Worm (Caenorhabditis elegans) whole organism, young adult: ENCODE results near the gene B0336.12.

ENCODE experiments used
- B0019.2 ChIP-seq: fragments of 200-800 bp; sonication (Bioruptor generic); conservative IDR thresholded peaks from 2 replicates; pipeline ENCODE4 v1.3.6; 2022; ENCODE audit warnings: missing genetic modification reagents, missing genetic modification characterization, missing compliant biosample characterization
- C17E4.6 ChIP-seq: fragments of 200-800 bp; sonication (Bioruptor generic); IDR thresholded peaks from 2 replicates; pipeline ENCODE4 v1.3.6; 2022; ENCODE audit warnings: missing genetic modification reagents, missing genetic modification characterization, missing compliant biosample characterization
- F37B4.10 ChIP-seq: fragments of 200-800 bp; sonication (Bioruptor generic); IDR thresholded peaks from 2 replicates; pipeline ENCODE4 v1.3.6; 2022; ENCODE audit warnings: missing genetic modification characterization, missing compliant biosample characterization
- F49E8.2 ChIP-seq: sonication (generic microtip); optimal IDR thresholded peaks from 3 replicates; lab custom pipeline; 2017; ENCODE audit warnings: missing genetic modification characterization, mild to moderate bottlenecking, missing compliant biosample characterization, antibody characterized with exemption, moderate library complexity; ENCODE audit not compliant: insufficient read depth
- F52B5.7 ChIP-seq: sonication (generic microtip); optimal IDR thresholded peaks from 2 replicates; lab custom pipeline; 2016; ENCODE audit warnings: mild to moderate bottlenecking, missing genetic modification characterization, missing compliant biosample characterization
- akir-1 ChIP-seq: fragments of 200-800 bp; sonication (Bioruptor generic); optimal IDR thresholded peaks from 2 replicates; lab custom pipeline; 2018; ENCODE audit warnings: mild to moderate bottlenecking, missing genetic modification characterization, moderate library complexity, missing compliant biosample characterization
- ama-1 ChIP-seq, 3 experiments: fragments of 150-350 bp in 1 of 3; sonication (generic microtip) in 2 of 3; optimal IDR thresholded peaks; 2 replicates each; lab custom pipeline; 2014 to 2018; ENCODE audit warnings: missing biosample characterization in 2 of 3, missing genetic modification characterization in 2 of 3, missing genetic modification reagents in 2 of 3
- aptf-2 ChIP-seq: fragments of 200-800 bp; sonication (Bioruptor generic); conservative IDR thresholded peaks from 2 replicates; pipeline ENCODE4 v1.3.6; 2022; ENCODE audit warnings: missing genetic modification reagents, missing genetic modification characterization, missing compliant biosample characterization
- attf-3 ChIP-seq: fragments of 200-800 bp; sonication (Bioruptor generic); conservative IDR thresholded peaks from 2 replicates; pipeline ENCODE4 v1.3.6; 2022; ENCODE audit warnings: missing genetic modification reagents, missing genetic modification characterization, missing compliant biosample characterization
- attf-5 ChIP-seq: fragments of 200-800 bp; sonication (Bioruptor generic); optimal IDR thresholded peaks from 2 replicates; lab custom pipeline; 2018; ENCODE audit warnings: mild to moderate bottlenecking, missing genetic modification characterization, missing compliant biosample characterization
- ccch-3 ChIP-seq: fragments of 200-800 bp; sonication (Bioruptor generic); optimal IDR thresholded peaks from 2 replicates; lab custom pipeline; 2018; ENCODE audit warnings: mild to moderate bottlenecking, missing genetic modification characterization, missing compliant biosample characterization
- ceh-40 ChIP-seq: fragments of 200-800 bp; sonication (Bioruptor generic); IDR thresholded peaks from 2 replicates; pipeline ENCODE4 v1.3.6; 2022; ENCODE audit warnings: missing genetic modification characterization, missing compliant biosample characterization
- ceh-79 ChIP-seq: sonication (generic microtip); optimal IDR thresholded peaks from 2 replicates; lab custom pipeline; 2017; ENCODE audit warnings: mild to moderate bottlenecking, missing genetic modification characterization, missing compliant biosample characterization
- dox-1 ChIP-seq: fragments of 200-800 bp; sonication (Bioruptor generic); IDR thresholded peaks from 2 replicates; pipeline ENCODE4 v1.3.6; 2022; ENCODE audit warnings: missing genetic modification reagents, missing genetic modification characterization, missing compliant biosample characterization
- dpff-1 ChIP-seq: sonication (generic microtip); optimal IDR thresholded peaks from 2 replicates; lab custom pipeline; 2017; ENCODE audit warnings: mild to moderate bottlenecking, missing genetic modification characterization, missing compliant biosample characterization
- dpl-1 ChIP-seq: fragments of 150-350 bp; optimal IDR thresholded peaks from 2 replicates; lab custom pipeline; 2014; ENCODE audit warnings: missing biosample characterization, missing genetic modification reagents, missing genetic modification characterization
- egl-18 ChIP-seq: fragments of 200-800 bp; sonication (Bioruptor generic); IDR thresholded peaks from 2 replicates; pipeline ENCODE4 v1.3.6; 2022; ENCODE audit warnings: missing genetic modification reagents, missing genetic modification characterization, missing compliant biosample characterization
- ekl-4 ChIP-seq: fragments of 200-800 bp; sonication (Bioruptor generic); IDR thresholded peaks from 2 replicates; pipeline ENCODE4 v1.3.6; 2022; ENCODE audit warnings: missing genetic modification reagents, missing genetic modification characterization, missing compliant biosample characterization
- hlh-12 ChIP-seq: sonication (generic microtip); optimal IDR thresholded peaks from 2 replicates; lab custom pipeline; 2016; ENCODE audit warnings: missing genetic modification characterization, missing compliant biosample characterization
- hmg-1.2 ChIP-seq: fragments of 200-800 bp; sonication (Bioruptor generic); IDR thresholded peaks from 2 replicates; pipeline ENCODE4 v1.3.6; 2022; ENCODE audit warnings: missing genetic modification reagents, missing genetic modification characterization, missing compliant biosample characterization
- let-526 ChIP-seq: fragments of 200-800 bp; sonication (Bioruptor generic); IDR thresholded peaks from 2 replicates; pipeline ENCODE4 v1.3.6; 2022; ENCODE audit warnings: missing genetic modification reagents, missing genetic modification characterization, missing compliant biosample characterization
- lin-26 ChIP-seq: fragments of 200-800 bp; sonication (Bioruptor generic); IDR thresholded peaks from 2 replicates; pipeline ENCODE4 v1.3.6; 2022; ENCODE audit warnings: missing genetic modification reagents, missing genetic modification characterization, missing compliant biosample characterization
- lin-35 ChIP-seq, 3 experiments: fragments of 150-350 bp in 2 of 3; sonication (generic microtip) in 1 of 3; optimal IDR thresholded peaks; 2 replicates each; lab custom pipeline; 2014 to 2018; ENCODE audit warnings: missing biosample characterization in 3 of 3, missing genetic modification characterization in 3 of 3, missing genetic modification reagents in 3 of 3
- madf-6 ChIP-seq: fragments of 200-800 bp; sonication (Bioruptor generic); IDR thresholded peaks from 2 replicates; pipeline ENCODE4 v1.3.6; 2022; ENCODE audit warnings: missing genetic modification reagents, missing genetic modification characterization, missing compliant biosample characterization
- madf-8 ChIP-seq: fragments of 200-800 bp; sonication (Bioruptor generic); conservative IDR thresholded peaks from 2 replicates; pipeline ENCODE4 v1.3.6; 2022; ENCODE audit warnings: missing genetic modification reagents, missing genetic modification characterization, missing compliant biosample characterization
- nfyb-1 ChIP-seq: fragments of 200-800 bp; sonication (Bioruptor generic); IDR thresholded peaks from 2 replicates; pipeline ENCODE4 v1.3.6; 2022; ENCODE audit warnings: missing genetic modification reagents, missing genetic modification characterization, missing compliant biosample characterization
- nhr-120 ChIP-seq: fragments of 200-800 bp; sonication (Bioruptor generic); IDR thresholded peaks from 2 replicates; pipeline ENCODE4 v1.3.6; 2022; ENCODE audit warnings: missing genetic modification characterization, missing compliant biosample characterization
- rcor-1 ChIP-seq: fragments of 200-800 bp; sonication (Bioruptor generic); IDR thresholded peaks from 2 replicates; pipeline ENCODE4 v1.3.6; 2022; ENCODE audit warnings: missing genetic modification reagents, missing genetic modification characterization, missing compliant biosample characterization
- rec-8 ChIP-seq, 2 experiments: sonication (generic microtip); optimal IDR thresholded peaks; 2 replicates each; lab custom pipeline; 2016; ENCODE audit warnings: mild to moderate bottlenecking in 2 of 2, missing genetic modification characterization in 2 of 2, missing genetic modification reagents in 2 of 2, missing genotype in 2 of 2, missing biosample characterization in 1 of 2, missing compliant biosample characterization in 1 of 2, moderate library complexity in 1 of 2
- snpc-1.3 ChIP-seq: sonication (generic microtip); optimal IDR thresholded peaks from 2 replicates; lab custom pipeline; 2017; ENCODE audit warnings: missing genetic modification characterization, mild to moderate bottlenecking, missing compliant biosample characterization, antibody characterized with exemption, moderate library complexity, missing genotype, missing genetic modification reagents; ENCODE audit not compliant: insufficient read depth
- snpc-3.4 ChIP-seq: sonication (generic microtip); optimal IDR thresholded peaks from 2 replicates; lab custom pipeline; 2017; ENCODE audit warnings: missing genetic modification characterization, mild to moderate bottlenecking, missing compliant biosample characterization, antibody characterized with exemption, moderate library complexity, missing genotype, missing genetic modification reagents
- somi-1 ChIP-seq: fragments of 200-800 bp; sonication (Bioruptor generic); optimal IDR thresholded peaks from 2 replicates; lab custom pipeline; 2018; ENCODE audit warnings: mild to moderate bottlenecking, missing genetic modification characterization, missing compliant biosample characterization
- tbp1 ChIP-seq: fragments of 200-800 bp; sonication (Bioruptor generic); optimal IDR thresholded peaks from 2 replicates; lab custom pipeline; 2018; ENCODE audit warnings: mild to moderate bottlenecking, missing genetic modification characterization, missing compliant biosample characterization
- tbx-9 ChIP-seq: sonication (generic microtip); optimal IDR thresholded peaks from 2 replicates; lab custom pipeline; 2016; ENCODE audit warnings: borderline replicate concordance, missing genetic modification characterization, inconsistent platforms, missing compliant biosample characterization
- tlf-1 ChIP-seq: fragments of 200-800 bp; sonication (Bioruptor generic); optimal IDR thresholded peaks from 2 replicates; lab custom pipeline; 2018; ENCODE audit warnings: mild to moderate bottlenecking, missing genetic modification characterization, missing compliant biosample characterization
- zfh-2 ChIP-seq: fragments of 200-800 bp; sonication (Bioruptor generic); conservative IDR thresholded peaks from 2 replicates; pipeline ENCODE4 v1.3.6; 2022; ENCODE audit warnings: missing genetic modification reagents, missing genetic modification characterization, missing compliant biosample characterization
- zim-3 ChIP-seq: sonication (generic microtip); optimal IDR thresholded peaks from 2 replicates; lab custom pipeline; 2017; ENCODE audit warnings: mild to moderate bottlenecking, missing genetic modification characterization, moderate library complexity, missing compliant biosample characterization

B0336.12 gene

DNA sequence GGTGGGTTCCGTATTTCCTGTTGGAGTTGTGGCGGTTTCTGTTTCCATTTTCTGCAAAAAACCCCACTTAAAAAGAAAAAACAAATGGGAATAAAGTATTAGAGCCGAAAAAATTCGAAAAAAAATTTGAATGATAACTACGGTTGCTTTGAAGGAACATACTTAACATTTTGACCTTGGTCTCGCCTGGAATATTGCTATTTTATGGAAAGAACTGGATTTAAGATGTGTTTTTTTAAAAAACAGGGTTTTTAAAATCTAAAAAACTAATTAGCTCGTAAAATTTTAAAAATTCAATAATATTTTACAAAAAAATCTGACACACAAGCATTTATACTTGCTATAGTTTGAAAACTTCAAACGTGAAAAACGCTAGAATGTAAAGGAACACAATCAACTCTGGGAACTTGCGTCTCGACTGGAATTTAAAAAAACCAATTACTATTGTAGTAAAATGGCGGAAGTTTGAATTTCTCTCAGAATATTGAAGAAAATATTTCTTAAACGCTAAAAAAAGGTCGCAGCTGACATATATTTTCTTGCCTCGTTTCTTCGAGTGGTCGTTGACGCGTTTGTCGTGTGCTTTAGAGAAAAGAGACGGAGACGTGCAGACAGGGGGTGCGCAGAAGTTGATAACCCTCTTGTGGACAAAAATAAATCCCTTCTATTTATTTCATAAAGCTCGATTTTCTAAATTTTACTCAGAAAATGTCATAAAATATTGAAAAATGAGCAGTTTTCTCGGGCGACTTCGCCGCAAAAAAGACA, 11.8 kb downstream of the B0336.12 start, which contains the start of the genes lgg-3 and rgs-5 (continued):
- TF ChIP-seq somi-1 (GFP tag; lab: Kevin White, UChicago) (no peak), ekl-4 (0 out of 2 replicates have a peak, but pooled peaks have one; percentile 8), ceh-79 (tag; lab: Kevin White, UChicago) (no peak), dpl-1 (GFP tag; lab: Kevin White, UChicago) (peak; percentile 14), tbx-9 (tag; lab: Kevin White, UChicago) (no peak), lin-26 (GFP tag; lab: Robert Waterston, UW) (no peak), attf-3 (GFP tag; lab: Robert Waterston, UW) (no peak), attf-5 (GFP tag; lab: Kevin White, UChicago) (peak; percentile 65), let-526 (GFP tag; lab: Robert Waterston, UW) (no peak), aptf-2 (GFP tag; lab: Robert Waterston, UW) (no peak), B0019.2 (GFP tag; lab: Robert Waterston, UW) (no peak), dox-1 (GFP tag; lab: Robert Waterston, UW) (no peak; the same call in 1 of the 2 replicates), lin-35 (GFP tag; optimal IDR thresholded peaks at IDR 0.05; lab: Kevin White, UChicago) (peak in 1 of 3 experiments; percentile 30), rcor-1 (GFP tag; lab: Robert Waterston, UW) (peak; percentile 39; the same call in 1 of the 2 replicates), ceh-40 (GFP tag; lab: Robert Waterston, UW) (no peak), snpc-1.3 (tag; lab: Kevin White, UChicago) (peak; percentile 3), madf-6 (peak; percentile 88), tlf-1 (GFP tag; lab: Kevin White, UChicago) (peak; percentile 44), rec-8 (tag; optimal IDR thresholded peaks at IDR 0.05; lab: Kevin White, UChicago) (no peak), F52B5.7 (no peak), zfh-2 (no peak), F37B4.10 (GFP tag; lab: Robert Waterston, UW) (no peak), zim-3 (tag; lab: Kevin White, UChicago) (no peak), akir-1 (GFP tag; lab: Kevin White, UChicago) (no peak), ccch-3 (GFP tag; lab: Kevin White, UChicago) (no peak), hlh-12 (no peak), hmg-1.2 (GFP tag; lab: Robert Waterston, UW) (peak; percentile 13; the same call in 1 of the 2 replicates), madf-8 (GFP tag; lab: Robert Waterston, UW) (peak; percentile 72), F49E8.2 (tag; lab: Kevin White, UChicago) (no peak), snpc-3.4 (tag; lab: Kevin White, UChicago) (no peak), tbp1 (GFP tag; lab: Kevin White, UChicago) (no peak), ama-1 (optimal IDR thresholded peaks at IDR 0.05; lab: Kevin White, UChicago) (no peak), ama-1 (GFP tag; optimal IDR thresholded peaks at IDR 0.05; lab: Kevin White, UChicago) (no peak), nfyb-1 (GFP tag; lab: Robert Waterston, UW) (no peak), egl-18 (GFP tag; lab: Robert Waterston, UW) (no peak), nhr-120 (GFP tag; lab: Robert Waterston, UW) (no peak), dpff-1 (no peak), C17E4.6 (no peak)
